Worm (Caenorhabditis elegans): ENCODE results near the gene srh-148.
"Not testable (repeated sequence)": the region's sequence is repeated elsewhere in the genome, so short reads cannot be mapped to it uniquely, and the experiment has no call there.

The srh-148 gene

ce11 chrV:15817746-15818145 is 40.4 kb downstream of the srh-148 start, which contains the start of gene abf-3:
TSS of gene abf-3 (minus strand) at chrV:15817846.
- TF ChIP-seq nhr-28 (tag; optimal IDR thresholded peaks at IDR 0.05), result no peak
- TF ChIP-seq ceh-16 (tag; optimal IDR thresholded peaks at IDR 0.05), result no peak
- no peak for TF ChIP-seq ztf-11 (tag; optimal IDR thresholded peaks at IDR 0.05)
- no peak for TF ChIP-seq ama-1 (optimal IDR thresholded peaks at IDR 0.05)
- TF ChIP-seq nhr-43 (tag; optimal IDR thresholded peaks at IDR 0.05; ENCODE audit: poor library complexity, severe bottlenecking), result no peak
- no peak for TF ChIP-seq nhr-76 (tag; optimal IDR thresholded peaks at IDR 0.05)
- no peak for TF ChIP-seq nhr-25 (tag; optimal IDR thresholded peaks at IDR 0.05)
- no peak for TF ChIP-seq ceh-9 (tag; optimal IDR thresholded peaks at IDR 0.05)
- no peak for TF ChIP-seq lsy-12 (tag; optimal IDR thresholded peaks at IDR 0.05)
- no peak for TF ChIP-seq nhr-67 (tag; optimal IDR thresholded peaks at IDR 0.05)
- TF ChIP-seq lin-39 (tag; optimal IDR thresholded peaks at IDR 0.05), result no peak
- no peak for TF ChIP-seq fkh-10 (GFP tag; optimal IDR thresholded peaks at IDR 0.05)
- TF ChIP-seq egl-5 (tag; optimal IDR thresholded peaks at IDR 0.05), result no peak
- no peak for TF ChIP-seq lin-15B (tag; optimal IDR thresholded peaks at IDR 0.05)
- TF ChIP-seq ceh-82 (tag; optimal IDR thresholded peaks at IDR 0.05), result no peak
- no peak for TF ChIP-seq fos-1 (tag; optimal IDR thresholded peaks at IDR 0.05)
- no peak for TF ChIP-seq mml-1 (tag; optimal IDR thresholded peaks at IDR 0.05)
- no peak for TF ChIP-seq nhr-23 (tag; optimal IDR thresholded peaks at IDR 0.05)
- TF ChIP-seq elt-2 (tag; optimal IDR thresholded peaks at IDR 0.05), result no peak

DNA sequence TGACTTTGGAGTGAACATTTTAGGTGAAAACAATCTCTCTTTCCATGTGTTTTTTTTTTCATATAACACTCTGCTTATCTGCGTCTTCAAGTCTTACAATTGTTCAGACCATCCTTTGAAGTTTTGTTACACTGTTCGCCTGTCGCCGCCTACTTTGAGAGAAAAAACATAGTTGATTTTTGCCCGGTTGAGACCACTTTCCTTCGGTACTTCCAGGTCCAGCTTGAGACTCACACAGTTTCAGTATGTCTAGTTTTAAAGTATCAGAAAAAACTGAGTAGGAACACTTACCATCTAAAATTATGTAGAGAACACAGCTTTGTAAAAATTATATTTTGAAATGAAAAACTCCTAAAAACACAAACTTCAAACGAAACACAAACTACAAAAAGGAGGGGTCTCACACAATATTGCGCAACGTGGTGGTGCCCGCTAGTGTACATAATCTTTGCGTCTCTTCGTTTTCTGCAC is 42.2 kb downstream of the srh-148 start, which contains the start of the genes fbxa-69 and F54B8.4:
Gene fbxa-69, minus strand, starts transcription at position 10 of the 471 bp plus-strand sequence.
Gene F54B8.4, plus strand, starts transcription at position 421 of the 471 bp plus-strand sequence.
- TF ChIP-seq nhr-23 (tag; optimal IDR thresholded peaks at IDR 0.05) (no peak), R02D3.7 (tag; optimal IDR thresholded peaks at IDR 0.05) (no peak)

DNA sequence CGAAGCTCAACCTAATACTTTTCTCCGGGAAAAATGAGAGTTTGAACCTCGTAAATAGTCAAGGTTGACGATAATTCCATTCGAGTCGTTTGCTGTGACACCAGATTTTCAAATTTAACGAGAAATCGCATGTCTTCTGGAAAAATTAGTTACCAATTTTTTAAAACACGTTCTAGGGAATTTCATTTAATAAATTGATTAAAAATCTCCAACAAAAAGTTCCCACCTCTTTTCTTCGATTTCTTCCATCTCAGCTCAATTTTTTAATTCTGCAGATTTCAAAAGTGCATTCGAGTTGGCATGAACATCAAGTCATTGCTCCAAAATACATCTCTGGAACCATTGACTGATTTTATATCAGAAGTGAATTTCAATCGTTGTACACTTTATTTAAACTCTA is 46.2 kb downstream of the srh-148 start, which contains the start of gene nhr-282:
Gene nhr-282, plus strand, starts transcription at position 301 of the 400 bp plus-strand sequence.
- TF ChIP-seq unc-62 (GFP tag; optimal IDR thresholded peaks at IDR 0.05); nhr-23 (tag; optimal IDR thresholded peaks at IDR 0.05); zag-1 (tag; optimal IDR thresholded peaks at IDR 0.05): not testable (repeated sequence)

DNA sequence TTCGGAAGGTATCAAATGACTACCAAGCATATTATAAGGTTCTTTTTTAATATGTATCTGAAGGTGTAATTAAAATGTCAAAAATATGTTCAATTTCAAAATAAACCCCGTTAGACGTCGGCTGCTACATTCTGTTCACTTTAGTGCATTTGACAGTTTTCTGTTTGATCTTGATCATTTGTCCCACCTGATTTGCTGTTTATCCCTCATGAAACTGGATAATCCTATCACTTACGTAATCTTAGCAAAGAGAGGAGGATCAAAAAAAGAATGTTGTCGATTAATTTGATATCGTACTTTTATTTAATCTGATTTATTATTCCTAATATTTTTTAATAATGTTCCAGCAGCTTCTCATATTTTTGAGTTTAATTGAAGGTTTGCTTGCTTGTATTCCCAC is 47.7 kb downstream of the srh-148 start, which contains the start of gene F54B8.1:
Gene F54B8.1, plus strand, starts transcription at position 301 of the 400 bp plus-strand sequence.
- TF ChIP-seq mdl-1 (tag; optimal IDR thresholded peaks at IDR 0.05), result no peak

DNA sequence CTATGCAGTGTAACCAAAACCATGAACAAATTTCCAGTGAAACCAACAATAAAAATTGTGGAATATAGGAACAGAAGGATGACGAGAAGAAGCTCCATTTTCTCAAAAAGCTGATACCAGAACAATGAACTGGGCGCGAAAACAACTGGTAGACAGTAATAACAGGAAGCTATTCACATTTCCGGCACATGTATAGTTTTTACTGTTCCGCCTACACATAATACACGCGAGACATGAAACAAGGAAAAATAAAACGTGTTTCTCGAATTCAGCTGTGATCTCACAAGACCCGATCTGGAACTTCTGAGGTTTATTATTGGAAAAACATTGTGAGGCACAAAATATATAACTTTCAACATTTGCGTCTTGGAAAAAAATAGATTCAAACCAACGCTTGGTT is 48.6 kb downstream of the srh-148 start, which contains the start of gene srsx-36:
Gene srsx-36, minus strand, starts transcription at position 101 of the 400 bp plus-strand sequence.
- TF ChIP-seq fos-1 (tag; optimal IDR thresholded peaks at IDR 0.05), result no peak
- no peak for TF ChIP-seq daf-12 (tag; optimal IDR thresholded peaks at IDR 0.05)
- TF ChIP-seq nhr-77 (tag; optimal IDR thresholded peaks at IDR 0.05), result no peak
- no peak for TF ChIP-seq ama-1 (optimal IDR thresholded peaks at IDR 0.05)
- TF ChIP-seq zag-1 (tag; optimal IDR thresholded peaks at IDR 0.05), result no peak
- no peak for TF ChIP-seq elt-1 (tag; optimal IDR thresholded peaks at IDR 0.05)
- no peak for TF ChIP-seq pha-4 (tag; optimal IDR thresholded peaks at IDR 0.05)

DNA sequence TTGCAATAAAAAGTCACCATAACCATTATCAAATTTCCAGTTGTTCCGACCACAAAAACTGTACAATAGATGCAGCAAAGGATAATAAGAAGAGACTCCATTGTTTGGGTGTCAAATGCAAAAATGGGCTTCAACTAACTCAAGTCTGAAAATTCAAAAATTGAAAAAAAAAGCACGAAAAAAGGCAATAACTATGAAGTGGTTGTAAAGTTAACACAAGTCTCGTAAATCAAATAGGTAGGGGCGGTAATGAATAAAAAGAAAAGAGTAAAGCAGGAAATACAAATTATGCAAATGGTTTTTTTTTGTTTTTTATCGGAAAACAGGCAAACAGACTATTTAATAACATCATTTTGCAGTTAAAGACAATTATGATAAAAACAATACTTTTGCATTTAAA is 50.8 kb downstream of the srh-148 start, which contains the start of gene srsx-38:
Gene srsx-38, minus strand, starts transcription at position 101 of the 400 bp plus-strand sequence.
- TF ChIP-seq jun-1, pha-4, zag-1 (tag; optimal IDR thresholded peaks at IDR 0.05): not testable (repeated sequence)
